Fruit fly (Drosophila melanogaster) whole organism, embryonic: ENCODE measurements around the gene CG15141.

Source experiments
- Aef1 ChIP-seq: fragments of 200-800 bp; sonication (Bioruptor generic); IDR thresholded peaks from 3 replicates; pipeline ENCODE4 v1.3.6; 2022; ENCODE audit warnings: missing biosample characterization, missing genetic modification characterization
- Atf6 ChIP-seq: fragments of 200-800 bp; sonication (Bioruptor generic); IDR thresholded peaks from 2 replicates; pipeline ENCODE4 v1.3.6; 2022; ENCODE audit warnings: missing biosample characterization, missing genetic modification characterization
- B-H2 ChIP-seq: fragments of 200-800 bp; sonication (Bioruptor generic); optimal IDR thresholded peaks from 2 replicates; lab custom pipeline; 2018; ENCODE audit warnings: missing biosample characterization, mild to moderate bottlenecking, missing genetic modification characterization
- CG11456 ChIP-seq: fragments of 200-800 bp; sonication (Bioruptor generic); IDR thresholded peaks from 3 replicates; pipeline ENCODE4 v1.3.6; 2022; ENCODE audit warnings: missing biosample characterization, missing genetic modification characterization
- CG12236 ChIP-seq: fragments of 200-800 bp; sonication (Bioruptor generic); optimal IDR thresholded peaks from 2 replicates; lab custom pipeline; 2016; ENCODE audit warnings: missing biosample characterization, missing genetic modification characterization
- CG13775 ChIP-seq: fragments of 200-800 bp; sonication (Bioruptor generic); optimal IDR thresholded peaks from 3 replicates; lab custom pipeline; 2017; ENCODE audit warnings: missing biosample characterization, mild to moderate bottlenecking, missing genetic modification characterization
- CG14710 ChIP-seq: fragments of 200-800 bp; sonication (Bioruptor generic); optimal IDR thresholded peaks from 3 replicates; lab custom pipeline; 2019; ENCODE audit warnings: missing biosample characterization, mild to moderate bottlenecking, missing genetic modification characterization, moderate library complexity
- CG1603 ChIP-seq: fragments of 200-800 bp; sonication (Bioruptor generic); optimal IDR thresholded peaks from 2 replicates; lab custom pipeline; 2019; ENCODE audit warnings: missing biosample characterization, mild to moderate bottlenecking, missing genetic modification characterization, moderate library complexity
- CG17186 ChIP-seq: fragments of 200-800 bp; sonication (Bioruptor generic); optimal IDR thresholded peaks from 3 replicates; lab custom pipeline; 2017; ENCODE audit warnings: missing biosample characterization, missing genetic modification reagents, missing genetic modification characterization
- CG1792 ChIP-seq: fragments of 200-800 bp; sonication (Bioruptor generic); optimal IDR thresholded peaks from 2 replicates; lab custom pipeline; 2016; ENCODE audit warnings: missing biosample characterization, missing genetic modification characterization
- CG2875 ChIP-seq: fragments of 200-800 bp; sonication (Bioruptor generic); optimal IDR thresholded peaks from 2 replicates; lab custom pipeline; 2017; ENCODE audit warnings: missing biosample characterization, mild to moderate bottlenecking, missing genetic modification characterization, missing genetic modification reagents
- CG32772 ChIP-seq: fragments of 200-800 bp; sonication (Bioruptor generic); IDR thresholded peaks from 2 replicates; pipeline ENCODE4 v1.3.6; 2022; ENCODE audit warnings: missing biosample characterization, missing genetic modification characterization
- CG3995 ChIP-seq: fragments of 200-800 bp; sonication (Bioruptor generic); optimal IDR thresholded peaks from 3 replicates; lab custom pipeline; 2016; ENCODE audit warnings: missing biosample characterization, missing genetic modification characterization
- CG42726 ChIP-seq: fragments of 200-800 bp; sonication (Bioruptor generic); IDR thresholded peaks from 2 replicates; pipeline ENCODE4 v1.3.6; 2022; ENCODE audit warnings: missing biosample characterization, missing genetic modification characterization; ENCODE audit not compliant: partially characterized antibody
- CG4424 ChIP-seq: fragments of 200-800 bp; sonication (Bioruptor generic); optimal IDR thresholded peaks from 3 replicates; lab custom pipeline; 2016; ENCODE audit warnings: missing biosample characterization, missing genetic modification characterization
- CG4617 ChIP-seq: fragments of 200-800 bp; sonication (Bioruptor generic); optimal IDR thresholded peaks from 3 replicates; lab custom pipeline; 2016; ENCODE audit warnings: missing biosample characterization, missing genetic modification characterization, borderline replicate concordance
- CG4854 ChIP-seq: fragments of 200-800 bp; sonication (Bioruptor generic); optimal IDR thresholded peaks from 2 replicates; lab custom pipeline; 2016; ENCODE audit warnings: missing biosample characterization, missing genetic modification characterization, inconsistent platforms
- CG7839 ChIP-seq: fragments of 200-800 bp; sonication (Bioruptor generic); optimal IDR thresholded peaks from 3 replicates; lab custom pipeline; 2018; ENCODE audit warnings: missing biosample characterization, mild to moderate bottlenecking, missing genetic modification characterization, moderate library complexity
- CG9609 ChIP-seq: fragments of 200-800 bp; sonication (Bioruptor generic); optimal IDR thresholded peaks from 3 replicates; lab custom pipeline; 2016; ENCODE audit warnings: missing biosample characterization, missing genetic modification characterization
- CTCF ChIP-seq: fragments of 200-800 bp; sonication (Bioruptor generic); optimal IDR thresholded peaks from 2 replicates; lab custom pipeline; 2017; ENCODE audit warnings: missing biosample characterization, mild to moderate bottlenecking, missing genetic modification characterization, moderate library complexity
- Dbx ChIP-seq: fragments of 200-800 bp; sonication (Bioruptor generic); IDR thresholded peaks from 3 replicates; pipeline ENCODE4 v1.3.6; 2022; ENCODE audit warnings: missing biosample characterization, missing genetic modification characterization
- Doc2 ChIP-seq: fragments of 200-800 bp; sonication (Bioruptor generic); IDR thresholded peaks from 2 replicates; pipeline ENCODE4 v1.3.6; 2022; ENCODE audit warnings: missing biosample characterization, missing genetic modification characterization
- Doc3 ChIP-seq: fragments of 200-800 bp; sonication (Bioruptor generic); IDR thresholded peaks from 3 replicates; pipeline ENCODE4 v1.3.6; 2022; ENCODE audit warnings: missing biosample characterization, missing genetic modification characterization; ENCODE audit not compliant: partially characterized antibody
- Drgx ChIP-seq: fragments of 200-800 bp; sonication (Bioruptor generic); IDR thresholded peaks from 2 replicates; pipeline ENCODE4 v1.3.6; 2022; ENCODE audit warnings: missing biosample characterization, missing genetic modification characterization
- E2f1 ChIP-seq: fragments of 200-800 bp; sonication (Bioruptor generic); IDR thresholded peaks from 2 replicates; pipeline ENCODE4 v1.3.6; 2022; ENCODE audit warnings: missing biosample characterization, missing genetic modification characterization
- E2f2 ChIP-seq: fragments of 200-800 bp; sonication (Bioruptor generic); IDR thresholded peaks from 2 replicates; pipeline ENCODE4 v1.3.6; 2022; ENCODE audit warnings: missing biosample characterization, missing genetic modification characterization
- Fer2 ChIP-seq: fragments of 200-800 bp; sonication (Bioruptor generic); optimal IDR thresholded peaks from 2 replicates; lab custom pipeline; 2018; ENCODE audit warnings: missing biosample characterization, mild to moderate bottlenecking, missing genetic modification characterization, moderate library complexity
- Fer3 ChIP-seq: fragments of 200-800 bp; sonication (Bioruptor generic); optimal IDR thresholded peaks from 2 replicates; lab custom pipeline; 2018; ENCODE audit warnings: missing biosample characterization, mild to moderate bottlenecking, missing genetic modification characterization, moderate library complexity
- HLH3B ChIP-seq: fragments of 200-800 bp; sonication (Bioruptor generic); IDR thresholded peaks from 2 replicates; pipeline ENCODE4 v1.3.6; 2022; ENCODE audit warnings: missing biosample characterization, missing genetic modification characterization
- Hr39 ChIP-seq: fragments of >200 bp; optimal IDR thresholded peaks from 2 replicates; lab custom pipeline; 2017
- Mes4 ChIP-seq: fragments of 200-800 bp; sonication (Bioruptor generic); optimal IDR thresholded peaks from 2 replicates; lab custom pipeline; 2016; ENCODE audit warnings: missing biosample characterization, missing genetic modification characterization
- NC2β ChIP-seq: fragments of 200-800 bp; sonication (Bioruptor generic); optimal IDR thresholded peaks from 2 replicates; lab custom pipeline; 2016; ENCODE audit warnings: missing biosample characterization, missing genetic modification characterization
- Ptx1 ChIP-seq: fragments of 200-800 bp; sonication (Bioruptor generic); IDR thresholded peaks from 2 replicates; pipeline ENCODE4 v1.3.6; 2022; ENCODE audit warnings: missing biosample characterization, missing genetic modification characterization
- Rfx ChIP-seq: fragments of 200-800 bp; sonication (Bioruptor generic); IDR thresholded peaks from 2 replicates; pipeline ENCODE4 v1.3.6; 2022; ENCODE audit warnings: missing biosample characterization, missing genetic modification characterization
- cato ChIP-seq: fragments of 200-800 bp; sonication (Bioruptor generic); optimal IDR thresholded peaks from 2 replicates; lab custom pipeline; 2016; ENCODE audit warnings: missing biosample characterization, missing genetic modification characterization, borderline replicate concordance
- caup ChIP-seq: fragments of 200-800 bp; sonication (Bioruptor generic); optimal IDR thresholded peaks from 3 replicates; lab custom pipeline; 2017; ENCODE audit warnings: missing biosample characterization, mild to moderate bottlenecking, missing genetic modification characterization, moderate library complexity; ENCODE audit not compliant: severe bottlenecking
- chif ChIP-seq, 2 experiments: fragments of 200-800 bp; sonication (Bioruptor generic); optimal IDR thresholded peaks; 3 replicates each; lab custom pipeline; 2016; ENCODE audit warnings: missing biosample characterization in 2 of 2, missing genetic modification characterization in 2 of 2
- croc ChIP-seq: fragments of 200-800 bp; sonication (Bioruptor generic); conservative IDR thresholded peaks from 3 replicates; pipeline ENCODE4 v1.3.6; 2022; ENCODE audit warnings: missing biosample characterization, missing genetic modification characterization
- cwo ChIP-seq: fragments of 200-800 bp; sonication (Bioruptor generic); optimal IDR thresholded peaks from 3 replicates; lab custom pipeline; 2017; ENCODE audit warnings: missing biosample characterization, missing genetic modification characterization, mild to moderate bottlenecking, moderate library complexity, missing genetic modification reagents
- dm ChIP-seq: fragments of 200-800 bp; sonication (Bioruptor generic); optimal IDR thresholded peaks from 3 replicates; lab custom pipeline; 2016; ENCODE audit warnings: missing biosample characterization, missing genetic modification characterization
- en ChIP-seq: fragments of 200-800 bp; sonication (Bioruptor generic); optimal IDR thresholded peaks from 2 replicates; lab custom pipeline; 2016; ENCODE audit warnings: missing biosample characterization, missing genetic modification characterization
- fd64A ChIP-seq: fragments of 200-800 bp; sonication (Bioruptor generic); optimal IDR thresholded peaks from 3 replicates; lab custom pipeline; 2018; ENCODE audit warnings: missing biosample characterization, mild to moderate bottlenecking, missing genetic modification characterization
- gcm ChIP-seq: fragments of 200-800 bp; sonication (Bioruptor generic); optimal IDR thresholded peaks from 2 replicates; lab custom pipeline; 2019; ENCODE audit warnings: missing biosample characterization, mild to moderate bottlenecking, missing genetic modification characterization, moderate library complexity
- gem ChIP-seq: fragments of 200-800 bp; sonication (Bioruptor generic); optimal IDR thresholded peaks from 2 replicates; lab custom pipeline; 2019; ENCODE audit warnings: missing biosample characterization, mild to moderate bottlenecking, missing genetic modification characterization, moderate library complexity
- gt ChIP-seq: fragments of 200-800 bp; sonication (Bioruptor generic); IDR thresholded peaks from 2 replicates; pipeline ENCODE4 v1.3.6; 2022; ENCODE audit warnings: missing biosample characterization, missing genetic modification characterization
- her ChIP-seq: fragments of 200-800 bp; sonication (Bioruptor generic); optimal IDR thresholded peaks from 2 replicates; lab custom pipeline; 2016; ENCODE audit warnings: missing biosample characterization, missing genetic modification characterization
- ranshi ChIP-seq: fragments of 200-800 bp; sonication (Bioruptor generic); IDR thresholded peaks from 2 replicates; pipeline ENCODE4 v1.3.6; 2022; ENCODE audit warnings: missing biosample characterization, missing genetic modification characterization
- slp2 ChIP-seq: fragments of 200-800 bp; sonication (Bioruptor generic); optimal IDR thresholded peaks from 2 replicates; lab custom pipeline; 2016; ENCODE audit warnings: missing biosample characterization, missing genetic modification characterization
- sob ChIP-seq: fragments of 200-800 bp; sonication (Bioruptor generic); IDR thresholded peaks from 2 replicates; pipeline ENCODE4 v1.3.6; 2022; ENCODE audit warnings: missing biosample characterization, missing genetic modification characterization
- sug ChIP-seq: fragments of 200-800 bp; optimal IDR thresholded peaks from 2 replicates; lab custom pipeline; 2019; ENCODE audit warnings: missing biosample characterization, mild to moderate bottlenecking, missing genetic modification characterization, moderate library complexity
- vvl ChIP-seq: fragments of 200-800 bp; sonication (Bioruptor generic); IDR thresholded peaks from 2 replicates; pipeline ENCODE4 v1.3.6; 2022; ENCODE audit warnings: missing biosample characterization, missing genetic modification characterization

The CG15141 gene

dm6 chr2L:17382318-17382717 lies 28.1 kb upstream of the CG15141 start (continued):
- TF ChIP-seq dm (no peak), CG2875 (GFP tag; lab: Kevin White, UChicago) (peak; percentile 65), E2f2 (0 out of 2 replicates have a peak, but pooled peaks have one; percentile 26), cato (no peak), Ptx1 (peak; percentile 37; the same call in 1 of the 2 replicates), CG42726 (GFP tag; lab: Robert Waterston, UW) (no peak), vvl (GFP tag; lab: Robert Waterston, UW) (0 out of 2 replicates have a peak, but pooled peaks have one; percentile 21), Mes4 (GFP tag; lab: Kevin White, UChicago) (peak; percentile 47), Hr39 (no peak), CG14710 (tag; lab: Kevin White, UChicago) (peak; percentile 87), NC2β (peak; percentile 23), sob (GFP tag; lab: Robert Waterston, UW) (0 out of 2 replicates have a peak, but pooled peaks have one; percentile 15), Drgx (GFP tag; lab: Robert Waterston, UW) (no peak), CG12236 (no peak), CG4854 (peak; percentile 25), Atf6 (GFP tag; lab: Robert Waterston, UW) (peak; percentile 63; the same call in 1 of the 2 replicates), Aef1 (GFP tag; lab: Robert Waterston, UW) (0 out of 3 replicates have a peak, but pooled peaks have one; percentile 10), Dbx (GFP tag; lab: Robert Waterston, UW) (0 out of 3 replicates have a peak, but pooled peaks have one; percentile 34), CG4617 (GFP tag; lab: Kevin White, UChicago) (peak; percentile 25), CG7839 (tag; lab: Kevin White, UChicago) (peak; percentile 76), chif (GFP tag; optimal IDR thresholded peaks at IDR 0.05; lab: Kevin White, UChicago) (peak; percentile 36 to 61), caup (peak; percentile 42), sug (peak; percentile 60), Fer2 (peak; percentile 74), CG1792 (no peak), CG3995 (GFP tag; lab: Kevin White, UChicago) (peak; percentile 10), CG11456 (GFP tag; lab: Robert Waterston, UW) (no peak), CG17186 (GFP tag; lab: Kevin White, UChicago) (no peak), CG4424 (GFP tag; lab: Kevin White, UChicago) (peak; percentile 69), her (GFP tag; lab: Kevin White, UChicago) (no peak), en (GFP tag; lab: Kevin White, UChicago) (no peak), B-H2 (GFP tag; lab: Kevin White, UChicago) (peak; percentile 69), HLH3B (GFP tag; lab: Robert Waterston, UW) (no peak), Fer3 (tag; lab: Kevin White, UChicago) (peak; percentile 71), gem (tag; lab: Kevin White, UChicago) (peak; percentile 89), CG1603 (peak; percentile 57), slp2 (peak; percentile 38), fd64A (GFP tag; lab: Kevin White, UChicago) (peak; percentile 51), croc (GFP tag; lab: Robert Waterston, UW) (peak; percentile 60; the same call in 2 of the 3 replicates), CTCF (GFP tag; lab: Kevin White, UChicago) (peak; percentile 3), gt (0 out of 2 replicates have a peak, but pooled peaks have one; percentile 6), Doc2 (GFP tag; lab: Robert Waterston, UW) (no peak), cwo (GFP tag; lab: Kevin White, UChicago) (peak; percentile 65), CG13775 (peak; percentile 65), gcm (peak; percentile 83), Rfx (GFP tag; lab: Robert Waterston, UW) (no peak; the same call in 1 of the 2 replicates), ranshi (GFP tag; lab: Robert Waterston, UW) (no peak), CG32772 (GFP tag; lab: Robert Waterston, UW) (0 out of 2 replicates have a peak, but pooled peaks have one; percentile 38), E2f1 (GFP tag; lab: Robert Waterston, UW) (peak; percentile 47; the same call in 1 of the 2 replicates), CG9609 (GFP tag; lab: Kevin White, UChicago) (no peak), Doc3 (GFP tag; lab: Robert Waterston, UW) (no peak)
